Fruit fly (Drosophila melanogaster) whole organism, embryonic: ENCODE results near the gene CG9184.

ENCODE experiments used
- Asciz ChIP-seq: fragments of 200-800 bp; sonication (Bioruptor generic); optimal IDR thresholded peaks from 2 replicates; lab custom pipeline; 2017; ENCODE audit warnings: missing biosample characterization, mild to moderate bottlenecking, missing genetic modification characterization, missing genetic modification reagents
- Bteb2 ChIP-seq: fragments of 200-800 bp; sonication (Bioruptor generic); optimal IDR thresholded peaks from 2 replicates; lab custom pipeline; 2016; ENCODE audit warnings: missing biosample characterization, missing genetic modification characterization
- CG10147 ChIP-seq: fragments of 200-800 bp; sonication (Bioruptor generic); optimal IDR thresholded peaks from 2 replicates; lab custom pipeline; 2019; ENCODE audit warnings: missing biosample characterization, mild to moderate bottlenecking, missing genetic modification characterization, moderate library complexity
- CG11456 ChIP-seq: fragments of 200-800 bp; sonication (Bioruptor generic); IDR thresholded peaks from 3 replicates; pipeline ENCODE4 v1.3.6; 2022; ENCODE audit warnings: missing biosample characterization, missing genetic modification characterization
- CG13296 ChIP-seq: fragments of 200-800 bp; sonication (Bioruptor generic); optimal IDR thresholded peaks from 3 replicates; lab custom pipeline; 2018; ENCODE audit warnings: missing biosample characterization, mild to moderate bottlenecking, missing genetic modification characterization
- CG17612 ChIP-seq: fragments of 200-800 bp; sonication (Bioruptor generic); IDR thresholded peaks from 2 replicates; pipeline ENCODE4 v1.3.6; 2022; ENCODE audit warnings: missing biosample characterization, missing genetic modification characterization
- CG32532 ChIP-seq: fragments of 200-800 bp; sonication (Bioruptor generic); IDR thresholded peaks from 2 replicates; pipeline ENCODE4 v1.3.6; 2022; ENCODE audit warnings: missing biosample characterization, missing genetic modification characterization
- CG3838 ChIP-seq: fragments of 200-800 bp; sonication (Bioruptor generic); optimal IDR thresholded peaks from 3 replicates; lab custom pipeline; 2016; ENCODE audit warnings: missing biosample characterization, missing genetic modification characterization
- CG4360 ChIP-seq: fragments of 200-800 bp; sonication (Bioruptor generic); IDR thresholded peaks from 2 replicates; pipeline ENCODE4 v1.3.6; 2022; ENCODE audit warnings: missing biosample characterization, missing genetic modification characterization
- CG4707 ChIP-seq: fragments of 200-800 bp; sonication (Bioruptor generic); optimal IDR thresholded peaks from 2 replicates; lab custom pipeline; 2018; ENCODE audit warnings: missing biosample characterization, mild to moderate bottlenecking, missing genetic modification characterization, moderate library complexity
- CG5180 ChIP-seq: fragments of 200-800 bp; sonication (Bioruptor generic); optimal IDR thresholded peaks from 3 replicates; lab custom pipeline; 2017; ENCODE audit warnings: missing biosample characterization, missing genetic modification characterization, mild to moderate bottlenecking, moderate library complexity, missing genetic modification reagents
- CG6254 ChIP-seq: fragments of 200-800 bp; sonication (Bioruptor generic); optimal IDR thresholded peaks from 3 replicates; lab custom pipeline; 2017; ENCODE audit warnings: mild to moderate bottlenecking, missing biosample characterization, missing genetic modification reagents, missing genetic modification characterization
- CG6272 ChIP-seq: fragments of 200-800 bp; sonication (Bioruptor generic); IDR thresholded peaks from 2 replicates; pipeline ENCODE4 v1.3.6; 2022; ENCODE audit warnings: missing biosample characterization, missing genetic modification characterization
- CG6683 ChIP-seq: fragments of 200-800 bp; sonication (Bioruptor generic); optimal IDR thresholded peaks from 2 replicates; lab custom pipeline; 2017; ENCODE audit warnings: missing biosample characterization, mild to moderate bottlenecking, missing genetic modification characterization, missing genetic modification reagents
- CG7963 ChIP-seq: fragments of 200-800 bp; sonication (Bioruptor generic); IDR thresholded peaks from 3 replicates; pipeline ENCODE4 v1.3.6; 2022; ENCODE audit warnings: missing biosample characterization, missing genetic modification characterization; ENCODE audit not compliant: partially characterized antibody
- CG8388 ChIP-seq: fragments of 200-800 bp; sonication (Bioruptor generic); optimal IDR thresholded peaks from 2 replicates; lab custom pipeline; 2019; ENCODE audit warnings: missing biosample characterization, mild to moderate bottlenecking, missing genetic modification characterization, moderate library complexity
- CkIIα-i1 ChIP-seq: fragments of 200-800 bp; sonication (Bioruptor generic); IDR thresholded peaks from 2 replicates; pipeline ENCODE4 v1.3.6; 2022; ENCODE audit warnings: missing biosample characterization, missing genetic modification characterization
- Drgx ChIP-seq: fragments of 200-800 bp; sonication (Bioruptor generic); IDR thresholded peaks from 2 replicates; pipeline ENCODE4 v1.3.6; 2022; ENCODE audit warnings: missing biosample characterization, missing genetic modification characterization
- HLHmδ ChIP-seq: fragments of 200-800 bp; sonication (Bioruptor generic); optimal IDR thresholded peaks from 2 replicates; lab custom pipeline; 2018; ENCODE audit warnings: missing biosample characterization, mild to moderate bottlenecking, missing genetic modification characterization, moderate library complexity
- Jarid2 ChIP-seq: fragments of 200-800 bp; sonication (Bioruptor generic); optimal IDR thresholded peaks from 3 replicates; lab custom pipeline; 2017; ENCODE audit warnings: mild to moderate bottlenecking, missing biosample characterization, missing genetic modification reagents, missing genetic modification characterization
- Meics ChIP-seq: fragments of 200-800 bp; sonication (Bioruptor generic); optimal IDR thresholded peaks from 2 replicates; lab custom pipeline; 2017; ENCODE audit warnings: missing biosample characterization, mild to moderate bottlenecking, missing genetic modification characterization
- Sry-β ChIP-seq: fragments of 200-800 bp; sonication (Bioruptor generic); optimal IDR thresholded peaks from 2 replicates; lab custom pipeline; 2018; ENCODE audit warnings: missing biosample characterization, mild to moderate bottlenecking, missing genetic modification characterization, moderate library complexity
- Trl ChIP-seq, 3 experiments: fragments of >200 bp in 2 of 3; fragments of 200-800 bp in 1 of 3; sonication (Bioruptor generic) in 1 of 3; optimal IDR thresholded peaks; 2 replicates in 1 of 3; 3 replicates in 2 of 3; lab custom pipeline; 2016 to 2017; ENCODE audit warnings: missing biosample characterization in 1 of 3, missing genetic modification characterization in 1 of 3
- aop ChIP-seq: fragments of 200-800 bp; sonication (Bioruptor generic); IDR thresholded peaks from 2 replicates; pipeline ENCODE4 v1.3.6; 2022; ENCODE audit warnings: missing biosample characterization, missing genetic modification characterization
- ash1 ChIP-seq: fragments of 200-800 bp; sonication (Bioruptor generic); optimal IDR thresholded peaks from 2 replicates; lab custom pipeline; 2018; ENCODE audit warnings: missing biosample characterization, mild to moderate bottlenecking, missing genetic modification characterization
- bsh ChIP-seq, 2 experiments: fragments of 200-800 bp; sonication (Bioruptor generic); optimal IDR thresholded peaks; 2 replicates each; lab custom pipeline; 2017 to 2018; ENCODE audit warnings: mild to moderate bottlenecking in 2 of 2, missing biosample characterization in 2 of 2, missing genetic modification characterization in 2 of 2, moderate library complexity in 1 of 2
- chinmo ChIP-seq: fragments of 200-800 bp; sonication (Bioruptor generic); IDR thresholded peaks from 4 replicates; pipeline ENCODE4 v1.3.6; 2022; ENCODE audit warnings: missing biosample characterization, missing genetic modification characterization; ENCODE audit not compliant: partially characterized antibody
- corto ChIP-seq: fragments of 200-800 bp; sonication (Bioruptor generic); optimal IDR thresholded peaks from 2 replicates; lab custom pipeline; 2016; ENCODE audit warnings: missing biosample characterization, mild to moderate bottlenecking, missing genetic modification characterization, moderate library complexity
- crol ChIP-seq: fragments of 200-800 bp; sonication (Bioruptor generic); IDR thresholded peaks from 2 replicates; pipeline ENCODE4 v1.3.6; 2022; ENCODE audit warnings: missing biosample characterization, missing genetic modification characterization
- kni ChIP-seq: fragments of 200-800 bp; sonication (Bioruptor generic); optimal IDR thresholded peaks from 3 replicates; lab custom pipeline; 2017; ENCODE audit warnings: mild to moderate bottlenecking, missing biosample characterization, missing genetic modification reagents, missing genetic modification characterization
- lola ChIP-seq, 3 experiments: fragments of >200 bp in 2 of 3; fragments of 200-800 bp in 1 of 3; sonication (Bioruptor generic) in 1 of 3; optimal IDR thresholded peaks; 2 replicates each; lab custom pipeline; 2017 to 2019; ENCODE audit warnings: missing biosample characterization in 3 of 3, missing genetic modification characterization in 3 of 3, mild to moderate bottlenecking in 1 of 3, moderate library complexity in 1 of 3
- nom ChIP-seq: fragments of 200-800 bp; sonication (Bioruptor generic); optimal IDR thresholded peaks from 2 replicates; lab custom pipeline; 2017; ENCODE audit warnings: missing biosample characterization, missing genetic modification characterization, mild to moderate bottlenecking, moderate library complexity, missing genetic modification reagents
- p53 ChIP-seq: fragments of 200-800 bp; sonication (Bioruptor generic); optimal IDR thresholded peaks from 2 replicates; lab custom pipeline; 2016; ENCODE audit warnings: missing biosample characterization, missing genetic modification characterization
- pros ChIP-seq: fragments of 200-800 bp; sonication (Bioruptor generic); optimal IDR thresholded peaks from 3 replicates; lab custom pipeline; 2019; ENCODE audit warnings: missing biosample characterization, mild to moderate bottlenecking, missing genetic modification characterization, moderate library complexity
- sc ChIP-seq, 3 experiments: fragments of >200 bp in 2 of 3; fragments of 200-800 bp in 1 of 3; sonication (Bioruptor generic) in 1 of 3; optimal IDR thresholded peaks; 2 replicates in 2 of 3; 3 replicates in 1 of 3; lab custom pipeline; 2017; ENCODE audit warnings: mild to moderate bottlenecking in 1 of 3, missing biosample characterization in 1 of 3, missing genetic modification characterization in 1 of 3, missing genetic modification reagents in 1 of 3
- sna ChIP-seq: fragments of 200-800 bp; sonication (Bioruptor generic); IDR thresholded peaks from 2 replicates; pipeline ENCODE4 v1.3.6; 2022; ENCODE audit warnings: missing biosample characterization, missing genetic modification characterization; ENCODE audit not compliant: partially characterized antibody
- sqz ChIP-seq: fragments of 200-800 bp; sonication (Bioruptor generic); optimal IDR thresholded peaks from 3 replicates; lab custom pipeline; 2018; ENCODE audit warnings: missing biosample characterization, mild to moderate bottlenecking, missing genetic modification characterization
- vvl ChIP-seq: fragments of 200-800 bp; sonication (Bioruptor generic); IDR thresholded peaks from 2 replicates; pipeline ENCODE4 v1.3.6; 2022; ENCODE audit warnings: missing biosample characterization, missing genetic modification characterization
- zen2 ChIP-seq: fragments of 200-800 bp; sonication (Bioruptor generic); IDR thresholded peaks from 3 replicates; pipeline ENCODE4 v1.3.6; 2022; ENCODE audit warnings: missing biosample characterization, missing genetic modification characterization; ENCODE audit not compliant: partially characterized antibody

CG9184 gene

dm6 chr3L:1368201-1368617, 45.6 kb upstream of the CG9184 start (continued):
- TF ChIP-seq corto (no peak), CG17612 (peak; percentile 63; the same call in 1 of the 2 replicates), lola (GFP tag; optimal IDR thresholded peaks at IDR 0.05; lab: Kevin White, UChicago) (peak in 1 of 3 experiments; percentile 79), CG13296 (peak; percentile 61), sc (optimal IDR thresholded peaks at IDR 0.05; lab: Kevin White, UChicago) (no peak), sc (GFP tag; optimal IDR thresholded peaks at IDR 0.05; lab: Kevin White, UChicago) (peak; percentile 51), Sry-β (GFP tag; lab: Kevin White, UChicago) (no peak), CG7963 (no peak), kni (GFP tag; lab: Kevin White, UChicago) (no peak), CG6272 (GFP tag; lab: Robert Waterston, UW) (peak; percentile 77), pros (GFP tag; lab: Kevin White, UChicago) (no peak), CG11456 (peak; percentile 86), CG10147 (GFP tag; lab: Kevin White, UChicago) (peak; percentile 51), CkIIα-i1 (GFP tag; lab: Robert Waterston, UW) (no peak)

- TF ChIP-seq Trl (optimal IDR thresholded peaks at IDR 0.05; lab: Kevin White, UChicago) (peak; percentile 63 to 65), Trl (GFP tag; optimal IDR thresholded peaks at IDR 0.05; lab: Kevin White, UChicago) (no peak), Drgx (peak; percentile 45; the same call in 1 of the 2 replicates), nom (GFP tag; lab: Kevin White, UChicago) (peak; percentile 52), kni (GFP tag; lab: Kevin White, UChicago) (peak; percentile 34), CG8388 (peak; percentile 82), ash1 (GFP tag; lab: Kevin White, UChicago) (no peak), sna (peak; percentile 55), crol (GFP tag; lab: Robert Waterston, UW) (peak; percentile 76), CG5180 (peak; percentile 99), Jarid2 (GFP tag; lab: Kevin White, UChicago) (peak; percentile 26), CG6683 (GFP tag; lab: Kevin White, UChicago) (no peak), p53 (peak; percentile 99), CG4360 (GFP tag; lab: Robert Waterston, UW) (peak; percentile 78), Meics (GFP tag; lab: Kevin White, UChicago) (no peak), zen2 (GFP tag; lab: Robert Waterston, UW) (peak; percentile 58; the same call in 2 of the 3 replicates), aop (GFP tag; lab: Robert Waterston, UW) (peak; percentile 74; the same call in 1 of the 2 replicates), sqz (GFP tag; lab: Kevin White, UChicago) (peak; percentile 13), CG6254 (no peak), CG32532 (no peak), HLHmδ (GFP tag; lab: Kevin White, UChicago) (peak; percentile 56), bsh (GFP tag; optimal IDR thresholded peaks at IDR 0.05; lab: Kevin White, UChicago) (peak in 1 of 2 experiments; percentile 58), CG4707 (GFP tag; lab: Kevin White, UChicago) (peak; percentile 79), vvl (GFP tag; lab: Robert Waterston, UW) (peak; percentile 34; the same call in 1 of the 2 replicates), CG3838 (GFP tag; lab: Kevin White, UChicago) (no peak), Asciz (GFP tag; lab: Kevin White, UChicago) (no peak), chinmo (peak; percentile 76; the same call in 1 of the 4 replicates), Bteb2 (GFP tag; lab: Kevin White, UChicago) (no peak)
Measured at dm6 chr3L:1366879-1367650, 44.5 kb upstream of the CG9184 start.
